Fruit fly (Drosophila melanogaster): Measurements from ENCODE around the gene CG42834.

dm6 chr3R:17377503-17377902, 41.1 kb upstream of the CG42834 start:
- no peak for TF ChIP-seq sv (GFP tag; optimal IDR thresholded peaks at IDR 0.05)
- no peak for TF ChIP-seq Jra (GFP tag; optimal IDR thresholded peaks at IDR 0.05)
- no peak for TF ChIP-seq GATAd (GFP tag; optimal IDR thresholded peaks at IDR 0.05)
- no peak for TF ChIP-seq br (GFP tag; optimal IDR thresholded peaks at IDR 0.05)
- no peak for TF ChIP-seq lola (GFP tag; optimal IDR thresholded peaks at IDR 0.05)
- TF ChIP-seq HLH106 (tag; optimal IDR thresholded peaks at IDR 0.05) = no peak
